Fruit fly (Drosophila melanogaster): ENCODE measurements around the gene Cpr65Ax1.

Cpr65Ax1 gene

dm6 chr3L:6110673-6111449 is 36.9 kb downstream of the Cpr65Ax1 start (continued):
- TF ChIP-seq CG9797 (GFP tag; optimal IDR thresholded peaks at IDR 0.05) = no peak
- no peak for TF ChIP-seq CG42726 (GFP tag; IDR thresholded peaks at IDR 0.05; ENCODE audit: partially characterized antibody)
- no peak for TF ChIP-seq CG31388 (GFP tag; optimal IDR thresholded peaks at IDR 0.05)
- TF ChIP-seq CG3281 (GFP tag; optimal IDR thresholded peaks at IDR 0.05) = no peak
- TF ChIP-seq CG8944 (GFP tag; optimal IDR thresholded peaks at IDR 0.05) = no peak
- no peak for TF ChIP-seq Bgb (GFP tag; IDR thresholded peaks at IDR 0.05; ENCODE audit: partially characterized antibody)
- TF ChIP-seq chif (GFP tag; optimal IDR thresholded peaks at IDR 0.05) = no peak
- no peak for TF ChIP-seq CG6683 (GFP tag; optimal IDR thresholded peaks at IDR 0.05)
- peak; percentile 64 for TF ChIP-seq Adf1 (GFP tag; IDR thresholded peaks at IDR 0.05)
- TF ChIP-seq Elba2 (GFP tag; optimal IDR thresholded peaks at IDR 0.05) = no peak
- no peak for TF ChIP-seq wek (GFP tag; optimal IDR thresholded peaks at IDR 0.05)
- no peak for TF ChIP-seq sc (optimal IDR thresholded peaks at IDR 0.05)
- no peak for TF ChIP-seq sc (GFP tag; optimal IDR thresholded peaks at IDR 0.05)
- TF ChIP-seq Rfx (GFP tag; IDR thresholded peaks at IDR 0.05) = no peak
- TF ChIP-seq cad (GFP tag; optimal IDR thresholded peaks at IDR 0.05) = no peak
- TF ChIP-seq HLH3B (GFP tag; IDR thresholded peaks at IDR 0.05) = no peak
- TF ChIP-seq Asciz (GFP tag; optimal IDR thresholded peaks at IDR 0.05) = no peak
- no peak for TF ChIP-seq wdn (GFP tag; IDR thresholded peaks at IDR 0.05)
- no peak for TF ChIP-seq ab (GFP tag; optimal IDR thresholded peaks at IDR 0.05)
- TF ChIP-seq CG16815 (GFP tag; optimal IDR thresholded peaks at IDR 0.05) = no peak
- TF ChIP-seq ATbp (GFP tag; optimal IDR thresholded peaks at IDR 0.05) = no peak
- TF ChIP-seq ac (GFP tag; optimal IDR thresholded peaks at IDR 0.05) = no peak
- no peak for TF ChIP-seq CG10366 (GFP tag; IDR thresholded peaks at IDR 0.05)
- TF ChIP-seq CG6689 (GFP tag; IDR thresholded peaks at IDR 0.05) = no peak
- TF ChIP-seq dmrt11E (tag; optimal IDR thresholded peaks at IDR 0.05) = no peak
- TF ChIP-seq CG17568 (GFP tag; optimal IDR thresholded peaks at IDR 0.05) = no peak
- TF ChIP-seq Deaf1 (tag; optimal IDR thresholded peaks at IDR 0.05) = no peak
- TF ChIP-seq Fer1 (GFP tag; optimal IDR thresholded peaks at IDR 0.05) = no peak
- no peak for TF ChIP-seq chm (GFP tag; IDR thresholded peaks at IDR 0.05)
- peak; percentile 95 for TF ChIP-seq Nf-YB (GFP tag; optimal IDR thresholded peaks at IDR 0.05)
- TF ChIP-seq Tbp (GFP tag; optimal IDR thresholded peaks at IDR 0.05) = no peak
- TF ChIP-seq Nf-YC (tag; optimal IDR thresholded peaks at IDR 0.05) = peak; percentile 96
- no peak for TF ChIP-seq CG11085 (GFP tag; IDR thresholded peaks at IDR 0.05)
- no peak for TF ChIP-seq HmgD (GFP tag; optimal IDR thresholded peaks at IDR 0.05)
- TF ChIP-seq Opbp (GFP tag; IDR thresholded peaks at IDR 0.05; ENCODE audit: partially characterized antibody) = no peak
- no peak for TF ChIP-seq otp (GFP tag; IDR thresholded peaks at IDR 0.05)
- no peak for TF ChIP-seq CG10431 (GFP tag; optimal IDR thresholded peaks at IDR 0.05)
- TF ChIP-seq Hmr (GFP tag; optimal IDR thresholded peaks at IDR 0.05) = no peak
- peak; percentile 87 for TF ChIP-seq Ets65A (GFP tag)
- no peak for TF ChIP-seq CG11247 (GFP tag; IDR thresholded peaks at IDR 0.05)
- TF ChIP-seq CG11504 (tag; optimal IDR thresholded peaks at IDR 0.05) = no peak
- TF ChIP-seq CG6254 (GFP tag; optimal IDR thresholded peaks at IDR 0.05) = no peak
- TF ChIP-seq Ets97D (GFP tag; optimal IDR thresholded peaks at IDR 0.05) = no peak
- TF ChIP-seq CG3407 (GFP tag; optimal IDR thresholded peaks at IDR 0.05) = no peak
- no peak for TF ChIP-seq az2 (GFP tag; optimal IDR thresholded peaks at IDR 0.05)
- TF ChIP-seq seq (GFP tag; IDR thresholded peaks at IDR 0.05) = peak; percentile 65; the same call in 1 of the 2 replicates
- no peak for TF ChIP-seq gcm2 (GFP tag; optimal IDR thresholded peaks at IDR 0.05)
- no peak for TF ChIP-seq dati (GFP tag; IDR thresholded peaks at IDR 0.05)
- TF ChIP-seq Doc3 (GFP tag; IDR thresholded peaks at IDR 0.05; ENCODE audit: partially characterized antibody) = no peak
- no peak for TF ChIP-seq CG14441 (GFP tag; IDR thresholded peaks at IDR 0.05)
- no peak for TF ChIP-seq MTF-1 (GFP tag; optimal IDR thresholded peaks at IDR 0.05; ENCODE audit: borderline replicate concordance)
